Fruit fly (Drosophila melanogaster): Measurements from ENCODE around the gene CG15864.

Gene CG15864

dm6 chr3R:8254347-8254746, 6.1 kb downstream of the CG15864 start:
- TF ChIP-seq pan (optimal IDR thresholded peaks at IDR 0.05), result no peak
- TF ChIP-seq usp (GFP tag; optimal IDR thresholded peaks at IDR 0.05), result no peak
- no peak for TF ChIP-seq psq (optimal IDR thresholded peaks at IDR 0.05)
- no peak for TF ChIP-seq Dll (optimal IDR thresholded peaks at IDR 0.05)
- TF ChIP-seq EcR (GFP tag; optimal IDR thresholded peaks at IDR 0.05), result no peak
- TF ChIP-seq CG8478 (optimal IDR thresholded peaks at IDR 0.05), result no peak

dm6 chr3R:8256040-8256439, 7.8 kb downstream of the CG15864 start:
- no peak for TF ChIP-seq psq (optimal IDR thresholded peaks at IDR 0.05)
- TF ChIP-seq CG8478 (optimal IDR thresholded peaks at IDR 0.05), result no peak
- no peak for TF ChIP-seq EcR (GFP tag; optimal IDR thresholded peaks at IDR 0.05)
- no peak for TF ChIP-seq usp (GFP tag; optimal IDR thresholded peaks at IDR 0.05)

DNA sequence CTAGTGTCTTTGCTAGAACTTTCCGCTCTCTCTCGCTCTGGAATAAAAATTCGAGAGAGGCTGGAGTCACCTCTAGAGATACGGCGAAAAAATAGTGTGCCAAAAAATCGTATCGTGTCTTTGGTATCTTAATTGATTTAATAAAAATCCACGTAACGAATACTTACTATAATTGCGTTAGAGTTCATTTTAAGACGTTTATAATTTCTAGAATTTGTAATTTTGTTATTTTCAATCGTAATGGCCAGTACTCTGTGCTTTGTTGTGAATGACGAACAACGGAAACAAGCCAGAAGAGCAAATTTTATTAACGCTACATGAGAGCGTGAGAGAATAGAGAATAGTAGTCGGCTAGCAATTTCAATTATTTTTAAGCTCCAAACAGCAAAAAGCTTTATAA, 13.4 kb downstream of the CG15864 start:
- TF ChIP-seq usp (GFP tag; optimal IDR thresholded peaks at IDR 0.05), result no peak
- TF ChIP-seq psq (optimal IDR thresholded peaks at IDR 0.05), result no peak
- no peak for TF ChIP-seq EcR (GFP tag; optimal IDR thresholded peaks at IDR 0.05)
- no peak for TF ChIP-seq pan (optimal IDR thresholded peaks at IDR 0.05)
- TF ChIP-seq CG8478 (optimal IDR thresholded peaks at IDR 0.05), result no peak
- no peak for TF ChIP-seq Dll (optimal IDR thresholded peaks at IDR 0.05)

dm6 chr3R:8264302-8265080, 16.3 kb downstream of the CG15864 start, which contains the start of the genes RPA1 and Mcm2:
Gene RPA1 (minus strand): TSS chr3R:8264451.
Gene Mcm2 (plus strand): TSS chr3R:8264970.
- TF ChIP-seq Dll (optimal IDR thresholded peaks at IDR 0.05), result no peak
- no peak for TF ChIP-seq psq (optimal IDR thresholded peaks at IDR 0.05)
- TF ChIP-seq EcR (GFP tag; optimal IDR thresholded peaks at IDR 0.05), result no peak
- TF ChIP-seq pan (optimal IDR thresholded peaks at IDR 0.05), result no peak
- no peak for TF ChIP-seq usp (GFP tag; optimal IDR thresholded peaks at IDR 0.05)
- TF ChIP-seq CG8478 (optimal IDR thresholded peaks at IDR 0.05), result no peak

dm6 chr3R:8269740-8270139, 21.5 kb downstream of the CG15864 start, which contains the start of gene CG9630:
Gene CG9630 (minus strand): TSS chr3R:8269896.
- TF ChIP-seq Dll (optimal IDR thresholded peaks at IDR 0.05) (no peak), CG8478 (optimal IDR thresholded peaks at IDR 0.05) (no peak), usp (GFP tag; optimal IDR thresholded peaks at IDR 0.05) (no peak), pan (optimal IDR thresholded peaks at IDR 0.05) (no peak), psq (optimal IDR thresholded peaks at IDR 0.05) (no peak), EcR (GFP tag; optimal IDR thresholded peaks at IDR 0.05) (no peak)

DNA sequence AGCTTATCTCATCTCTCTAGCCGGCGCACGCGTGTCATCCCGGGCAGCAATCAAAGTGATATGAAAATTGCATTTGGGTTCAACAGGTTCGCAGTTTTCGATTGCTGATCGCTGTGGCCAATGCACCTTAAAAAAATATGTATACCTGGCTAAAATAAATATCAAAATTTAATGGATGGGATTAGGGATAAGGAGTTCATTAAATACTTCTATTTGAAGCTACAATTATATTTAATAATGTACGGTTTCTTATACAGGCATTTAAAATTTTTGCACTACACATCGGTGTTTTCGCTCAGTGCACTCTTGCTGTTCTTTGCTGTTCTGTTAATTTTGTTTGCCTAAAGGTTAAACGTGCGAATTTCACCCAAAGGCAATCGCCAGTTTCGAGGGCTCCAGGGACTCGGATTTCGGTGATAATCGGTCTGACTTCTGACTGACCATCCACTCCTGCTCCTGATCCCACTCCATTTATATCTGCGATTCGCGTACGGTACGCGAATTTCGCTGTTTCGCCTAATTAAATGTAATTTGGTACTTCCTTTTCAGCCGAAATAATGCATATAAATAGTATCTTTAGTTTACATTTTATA, 24.4 kb downstream of the CG15864 start:
- TF ChIP-seq CG8478 (optimal IDR thresholded peaks at IDR 0.05) (no peak), usp (GFP tag; optimal IDR thresholded peaks at IDR 0.05) (no peak), psq (optimal IDR thresholded peaks at IDR 0.05) (no peak), Dll (optimal IDR thresholded peaks at IDR 0.05) (no peak), EcR (GFP tag; optimal IDR thresholded peaks at IDR 0.05) (no peak), pan (optimal IDR thresholded peaks at IDR 0.05) (no peak)

DNA sequence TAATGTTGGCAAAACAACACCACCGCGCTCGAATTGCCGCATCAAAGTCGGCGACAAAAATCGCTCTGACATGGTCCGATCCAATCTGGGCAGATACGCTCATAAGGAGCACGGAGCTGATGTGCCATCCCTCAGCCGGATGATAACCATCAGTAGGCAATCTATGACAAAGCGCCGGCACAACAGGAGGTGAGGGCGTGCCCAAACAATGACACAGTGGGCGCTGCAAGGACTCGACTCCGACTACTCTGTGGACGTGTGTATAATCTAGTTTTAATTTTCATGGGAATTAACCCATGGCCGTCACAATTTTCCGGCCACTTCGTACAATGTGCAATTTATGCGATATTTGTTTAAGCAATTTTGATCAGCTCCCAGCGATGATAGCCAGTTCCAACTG, 26.8 kb downstream of the CG15864 start:
- TF ChIP-seq psq (optimal IDR thresholded peaks at IDR 0.05), result no peak
- no peak for TF ChIP-seq usp (GFP tag; optimal IDR thresholded peaks at IDR 0.05)
- no peak for TF ChIP-seq CG8478 (optimal IDR thresholded peaks at IDR 0.05)
- no peak for TF ChIP-seq Dll (optimal IDR thresholded peaks at IDR 0.05)
- no peak for TF ChIP-seq pan (optimal IDR thresholded peaks at IDR 0.05)
- TF ChIP-seq EcR (GFP tag; optimal IDR thresholded peaks at IDR 0.05), result no peak

DNA sequence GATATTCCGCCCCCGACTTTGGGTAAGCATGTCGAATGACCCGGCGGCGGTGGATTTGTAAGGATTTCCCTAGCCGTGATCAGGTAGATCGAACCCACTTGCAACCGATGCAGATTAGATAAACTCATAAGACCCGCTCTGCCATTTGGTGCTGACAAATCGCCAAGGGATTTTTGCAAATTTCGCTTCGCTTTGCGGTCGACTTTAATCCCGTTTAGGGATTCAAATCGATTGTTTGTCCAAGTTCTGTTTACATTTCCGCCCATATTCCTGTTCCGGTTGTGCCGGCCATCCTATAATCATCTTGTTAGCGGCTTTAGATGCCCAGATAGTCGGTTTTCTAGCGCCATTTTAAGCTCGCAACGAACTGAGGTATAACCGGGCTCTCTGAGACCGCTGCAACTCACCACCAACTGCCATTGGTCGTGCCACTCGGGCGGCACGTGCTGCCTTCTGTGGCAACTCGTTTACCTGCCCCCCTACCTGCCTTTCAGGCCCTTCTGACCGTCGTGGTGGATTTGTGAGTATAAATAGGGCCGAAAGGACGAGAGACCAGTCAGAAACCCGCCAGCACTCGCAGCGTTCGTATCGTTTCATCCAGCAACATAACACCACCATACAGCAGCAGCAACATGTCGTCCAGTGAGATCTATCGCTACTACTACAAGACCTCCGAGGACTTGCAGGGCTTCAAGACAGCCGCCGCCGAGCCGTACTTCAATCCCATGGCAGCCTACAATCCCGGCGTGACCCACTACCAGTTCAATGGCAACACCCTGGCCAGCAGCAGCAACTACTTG, 29.5 kb downstream of the CG15864 start, which contains the start of gene ato:
TSS of gene ato (plus strand) at position 559 of the 800 bp plus-strand sequence.
- TF ChIP-seq Dll (optimal IDR thresholded peaks at IDR 0.05), result no peak

DNA sequence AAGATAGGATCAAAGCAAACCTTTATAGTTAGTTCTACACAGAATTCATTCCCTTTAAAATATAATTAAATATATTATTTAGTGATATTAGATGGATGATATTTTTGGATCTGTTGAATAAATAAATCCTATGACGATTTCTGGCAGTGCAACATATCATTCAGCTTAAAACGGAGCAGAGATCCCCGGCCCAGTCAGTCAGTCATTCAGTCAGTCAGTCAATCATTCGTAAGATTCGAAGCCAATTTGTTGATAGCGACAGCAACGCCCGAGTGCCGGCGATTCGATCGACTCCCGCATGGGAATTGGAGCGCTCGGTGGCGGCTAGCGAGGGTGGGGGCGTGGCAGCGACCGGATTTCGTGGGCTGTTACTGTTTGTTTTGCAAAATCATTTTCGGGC, 31.7 kb downstream of the CG15864 start:
- TF ChIP-seq CG8478 (optimal IDR thresholded peaks at IDR 0.05), result no peak
- no peak for TF ChIP-seq EcR (GFP tag; optimal IDR thresholded peaks at IDR 0.05)
- TF ChIP-seq psq (optimal IDR thresholded peaks at IDR 0.05), result no peak
- no peak for TF ChIP-seq pan (optimal IDR thresholded peaks at IDR 0.05)
- no peak for TF ChIP-seq usp (GFP tag; optimal IDR thresholded peaks at IDR 0.05)
- TF ChIP-seq Dll (optimal IDR thresholded peaks at IDR 0.05), result no peak

- TF ChIP-seq Dll (optimal IDR thresholded peaks at IDR 0.05), result no peak
- no peak for TF ChIP-seq pan (optimal IDR thresholded peaks at IDR 0.05)
These were observed 34.5 kb downstream of the CG15864 start for dm6 chr3R:8282727-8283126.

- TF ChIP-seq EcR (GFP tag; optimal IDR thresholded peaks at IDR 0.05), result no peak
- no peak for TF ChIP-seq Dll (optimal IDR thresholded peaks at IDR 0.05)
These were observed 36.0 kb downstream of the CG15864 start for dm6 chr3R:8284234-8284633.

- no peak for TF ChIP-seq Dll (optimal IDR thresholded peaks at IDR 0.05)
- TF ChIP-seq pan (optimal IDR thresholded peaks at IDR 0.05), result no peak
- TF ChIP-seq EcR (GFP tag; optimal IDR thresholded peaks at IDR 0.05), result no peak
- no peak for TF ChIP-seq usp (GFP tag; optimal IDR thresholded peaks at IDR 0.05)
- TF ChIP-seq psq (optimal IDR thresholded peaks at IDR 0.05), result no peak
- no peak for TF ChIP-seq CG8478 (optimal IDR thresholded peaks at IDR 0.05)
These were observed 37.6 kb downstream of the CG15864 start for dm6 chr3R:8285727-8286344.
